Worm (Caenorhabditis elegans) whole organism, young adult: ENCODE results near the gene fbxb-18.
A peak's percentile ranks its signal among the peaks of the same experiment; 100 is the strongest.

Source experiments
- B0261.1 ChIP-seq: sonication (generic microtip); optimal IDR thresholded peaks from 2 replicates; lab custom pipeline; 2016; ENCODE audit warnings: mild to moderate bottlenecking, missing genetic modification characterization, moderate library complexity, missing compliant biosample characterization
- C06A6.2 ChIP-seq: fragments of 200-800 bp; sonication (Bioruptor generic); conservative IDR thresholded peaks from 2 replicates; pipeline ENCODE4 v1.3.6; 2022; ENCODE audit warnings: missing genetic modification characterization, missing compliant biosample characterization
- D2030.7 ChIP-seq: fragments of 200-800 bp; sonication (Bioruptor generic); IDR thresholded peaks from 2 replicates; pipeline ENCODE4 v1.3.6; 2022; ENCODE audit warnings: missing genetic modification reagents, missing genetic modification characterization, missing compliant biosample characterization
- F23B12.7 ChIP-seq: sonication (generic microtip); optimal IDR thresholded peaks from 2 replicates; lab custom pipeline; 2017; ENCODE audit warnings: missing genetic modification characterization, mild to moderate bottlenecking, missing compliant biosample characterization, antibody characterized with exemption, moderate library complexity; ENCODE audit not compliant: insufficient read depth
- F33H1.4 ChIP-seq: fragments of 200-800 bp; sonication (Bioruptor generic); IDR thresholded peaks from 2 replicates; pipeline ENCODE4 v1.3.6; 2022; ENCODE audit warnings: missing genetic modification reagents, missing genetic modification characterization, missing compliant biosample characterization
- F39B2.1 ChIP-seq: fragments of 200-800 bp; sonication (Bioruptor generic); IDR thresholded peaks from 2 replicates; pipeline ENCODE4 v1.3.6; 2022; ENCODE audit warnings: missing genetic modification reagents, missing genetic modification characterization, missing compliant biosample characterization
- F57A8.1 ChIP-seq: fragments of 200-800 bp; sonication (Bioruptor generic); optimal IDR thresholded peaks from 2 replicates; lab custom pipeline; 2018; ENCODE audit warnings: mild to moderate bottlenecking, missing genetic modification characterization, moderate library complexity, missing compliant biosample characterization
- K11D2.4 ChIP-seq: fragments of 200-800 bp; sonication (Bioruptor generic); IDR thresholded peaks from 2 replicates; pipeline ENCODE4 v1.3.6; 2022; ENCODE audit warnings: missing genetic modification reagents, missing genetic modification characterization, missing compliant biosample characterization
- T26A5.8 ChIP-seq: sonication (generic microtip); optimal IDR thresholded peaks from 2 replicates; lab custom pipeline; 2016; ENCODE audit warnings: missing genetic modification characterization, missing compliant biosample characterization
- Y53F4B.3 ChIP-seq: fragments of 200-800 bp; sonication (Bioruptor generic); IDR thresholded peaks from 2 replicates; pipeline ENCODE4 v1.3.6; 2022; ENCODE audit warnings: missing genetic modification reagents, missing genetic modification characterization, missing compliant biosample characterization
- Y95B8A.8 ChIP-seq: fragments of 200-800 bp; sonication (Bioruptor generic); IDR thresholded peaks from 2 replicates; pipeline ENCODE4 v1.3.6; 2022; ENCODE audit warnings: missing genetic modification reagents, missing genetic modification characterization, missing compliant biosample characterization
- akir-1 ChIP-seq: fragments of 200-800 bp; sonication (Bioruptor generic); optimal IDR thresholded peaks from 2 replicates; lab custom pipeline; 2018; ENCODE audit warnings: mild to moderate bottlenecking, missing genetic modification characterization, moderate library complexity, missing compliant biosample characterization
- ama-1 ChIP-seq, 3 experiments: fragments of 150-350 bp in 1 of 3; sonication (generic microtip) in 2 of 3; optimal IDR thresholded peaks; 2 replicates each; lab custom pipeline; 2014 to 2018; ENCODE audit warnings: missing biosample characterization in 2 of 3, missing genetic modification characterization in 2 of 3, missing genetic modification reagents in 2 of 3
- attf-5 ChIP-seq: fragments of 200-800 bp; sonication (Bioruptor generic); optimal IDR thresholded peaks from 2 replicates; lab custom pipeline; 2018; ENCODE audit warnings: mild to moderate bottlenecking, missing genetic modification characterization, missing compliant biosample characterization
- ceh-40 ChIP-seq: fragments of 200-800 bp; sonication (Bioruptor generic); IDR thresholded peaks from 2 replicates; pipeline ENCODE4 v1.3.6; 2022; ENCODE audit warnings: missing genetic modification characterization, missing compliant biosample characterization
- dox-1 ChIP-seq: fragments of 200-800 bp; sonication (Bioruptor generic); IDR thresholded peaks from 2 replicates; pipeline ENCODE4 v1.3.6; 2022; ENCODE audit warnings: missing genetic modification reagents, missing genetic modification characterization, missing compliant biosample characterization
- dpff-1 ChIP-seq: sonication (generic microtip); optimal IDR thresholded peaks from 2 replicates; lab custom pipeline; 2017; ENCODE audit warnings: mild to moderate bottlenecking, missing genetic modification characterization, missing compliant biosample characterization
- dpl-1 ChIP-seq: fragments of 150-350 bp; optimal IDR thresholded peaks from 2 replicates; lab custom pipeline; 2014; ENCODE audit warnings: missing biosample characterization, missing genetic modification reagents, missing genetic modification characterization
- fkh-3 ChIP-seq: sonication (generic microtip); optimal IDR thresholded peaks from 2 replicates; lab custom pipeline; 2016; ENCODE audit warnings: mild to moderate bottlenecking, missing genetic modification characterization, missing compliant biosample characterization
- hlh-26 ChIP-seq: fragments of 200-800 bp; sonication (Bioruptor generic); conservative IDR thresholded peaks from 2 replicates; pipeline ENCODE4 v1.3.6; 2022; ENCODE audit warnings: missing genetic modification reagents, missing genetic modification characterization, missing compliant biosample characterization
- hmg-1.2 ChIP-seq: fragments of 200-800 bp; sonication (Bioruptor generic); IDR thresholded peaks from 2 replicates; pipeline ENCODE4 v1.3.6; 2022; ENCODE audit warnings: missing genetic modification reagents, missing genetic modification characterization, missing compliant biosample characterization
- let-526 ChIP-seq: fragments of 200-800 bp; sonication (Bioruptor generic); IDR thresholded peaks from 2 replicates; pipeline ENCODE4 v1.3.6; 2022; ENCODE audit warnings: missing genetic modification reagents, missing genetic modification characterization, missing compliant biosample characterization
- lin-54 ChIP-seq: fragments of 200-800 bp; sonication (Bioruptor generic); optimal IDR thresholded peaks from 2 replicates; lab custom pipeline; 2018; ENCODE audit warnings: mild to moderate bottlenecking, missing genetic modification characterization, missing compliant biosample characterization
- nfyb-1 ChIP-seq: fragments of 200-800 bp; sonication (Bioruptor generic); IDR thresholded peaks from 2 replicates; pipeline ENCODE4 v1.3.6; 2022; ENCODE audit warnings: missing genetic modification reagents, missing genetic modification characterization, missing compliant biosample characterization
- nhr-120 ChIP-seq: fragments of 200-800 bp; sonication (Bioruptor generic); IDR thresholded peaks from 2 replicates; pipeline ENCODE4 v1.3.6; 2022; ENCODE audit warnings: missing genetic modification characterization, missing compliant biosample characterization
- nhr-27 ChIP-seq: fragments of 200-800 bp; sonication (Bioruptor generic); optimal IDR thresholded peaks from 2 replicates; lab custom pipeline; 2018; ENCODE audit warnings: mild to moderate bottlenecking, missing genetic modification characterization, moderate library complexity, missing compliant biosample characterization
- nhr-80 ChIP-seq: sonication (generic microtip); optimal IDR thresholded peaks from 2 replicates; lab custom pipeline; 2016; ENCODE audit warnings: missing genetic modification characterization, missing compliant biosample characterization
- pbrm-1 ChIP-seq: fragments of 200-800 bp; sonication (Bioruptor generic); IDR thresholded peaks from 2 replicates; pipeline ENCODE4 v1.3.6; 2022; ENCODE audit warnings: missing genetic modification reagents, missing genetic modification characterization, missing compliant biosample characterization
- repo-1 ChIP-seq: sonication (generic microtip); optimal IDR thresholded peaks from 2 replicates; lab custom pipeline; 2017; ENCODE audit warnings: mild to moderate bottlenecking, missing genetic modification characterization, missing compliant biosample characterization
- snpc-1.1 ChIP-seq: sonication (generic microtip); optimal IDR thresholded peaks from 2 replicates; lab custom pipeline; 2017; ENCODE audit warnings: missing genetic modification characterization, mild to moderate bottlenecking, missing compliant biosample characterization, antibody characterized with exemption, moderate library complexity, missing genotype, missing genetic modification reagents; ENCODE audit not compliant: insufficient read depth
- snpc-1.3 ChIP-seq: sonication (generic microtip); optimal IDR thresholded peaks from 2 replicates; lab custom pipeline; 2017; ENCODE audit warnings: missing genetic modification characterization, mild to moderate bottlenecking, missing compliant biosample characterization, antibody characterized with exemption, moderate library complexity, missing genotype, missing genetic modification reagents; ENCODE audit not compliant: insufficient read depth
- unc-130 ChIP-seq: sonication (generic microtip); optimal IDR thresholded peaks from 2 replicates; lab custom pipeline; 2016; ENCODE audit warnings: missing genetic modification reagents, missing genetic modification characterization, missing compliant biosample characterization
- zfh-2 ChIP-seq: fragments of 200-800 bp; sonication (Bioruptor generic); conservative IDR thresholded peaks from 2 replicates; pipeline ENCODE4 v1.3.6; 2022; ENCODE audit warnings: missing genetic modification reagents, missing genetic modification characterization, missing compliant biosample characterization

The fbxb-18 gene

ce11 chrII:1679081-1679480, 9.6 kb downstream of the fbxb-18 start, which contains the start of gene irld-36:
irld-36 (plus strand) TSS chrII:1679381.
- no peak for TF ChIP-seq hmg-1.2
- TF ChIP-seq F23B12.7 = no peak
- no peak for TF ChIP-seq D2030.7 (GFP tag; lab: Robert Waterston, UW)
- no peak for TF ChIP-seq F33H1.4 (GFP tag; lab: Robert Waterston, UW)
- TF ChIP-seq lin-54 = no peak
- TF ChIP-seq pbrm-1 = no peak
- TF ChIP-seq nfyb-1 (GFP tag; lab: Robert Waterston, UW) = no peak
- TF ChIP-seq T26A5.8 (tag; lab: Kevin White, UChicago) = no peak
- TF ChIP-seq dpff-1 (tag; lab: Kevin White, UChicago) = no peak
- TF ChIP-seq hlh-26 (GFP tag; lab: Robert Waterston, UW) = no peak
- TF ChIP-seq fkh-3 = no peak
- no peak for TF ChIP-seq K11D2.4 (GFP tag; lab: Robert Waterston, UW)
- no peak for TF ChIP-seq B0261.1 (tag; lab: Kevin White, UChicago)
- no peak for TF ChIP-seq unc-130 (GFP tag; lab: Kevin White, UChicago)
- TF ChIP-seq F39B2.1 = no peak
- no peak for TF ChIP-seq repo-1 (tag; lab: Kevin White, UChicago)
- TF ChIP-seq zfh-2 (GFP tag; lab: Robert Waterston, UW) = no peak
- TF ChIP-seq Y95B8A.8 = no peak

ce11 chrII:1676088-1676487, 12.6 kb downstream of the fbxb-18 start, which contains the start of gene fbxb-17:
fbxb-17 (plus strand) TSS chrII:1676388.
- no peak for TF ChIP-seq snpc-1.1 (tag; lab: Kevin White, UChicago)
- TF ChIP-seq, all 124 proteins: peak for 0

ce11 chrII:1672673-1673072, 16.0 kb downstream of the fbxb-18 start:
- TF ChIP-seq snpc-1.3 = no peak
- TF ChIP-seq zfh-2 (GFP tag; lab: Robert Waterston, UW) = peak; percentile 29; the same call in 1 of the 2 replicates

- TF ChIP-seq nhr-120 (GFP tag; lab: Robert Waterston, UW) (no peak), ceh-40 (GFP tag; lab: Robert Waterston, UW) (no peak), Y53F4B.3 (GFP tag; lab: Robert Waterston, UW) (no peak), dpl-1 (GFP tag; lab: Kevin White, UChicago) (no peak), zfh-2 (GFP tag; lab: Robert Waterston, UW) (0 out of 2 replicates have a peak, but pooled peaks have one; percentile 33), nhr-27 (tag; lab: Kevin White, UChicago) (no peak)
Measured at ce11 chrII:1670985-1671384, 17.7 kb downstream of the fbxb-18 start.

ce11 chrII:1670260-1670879, 18.3 kb downstream of the fbxb-18 start, which contains the start of gene nhx-6:
nhx-6 (plus strand) TSS chrII:1670829.
- TF ChIP-seq dox-1 = 0 out of 2 replicates have a peak, but pooled peaks have one; percentile 17
- TF ChIP-seq nhr-80 = peak; percentile 47
- no peak for TF ChIP-seq ama-1 (optimal IDR thresholded peaks at IDR 0.05; lab: Kevin White, UChicago)
- TF ChIP-seq ama-1 (GFP tag; optimal IDR thresholded peaks at IDR 0.05; lab: Kevin White, UChicago) = no peak
- no peak for TF ChIP-seq let-526 (GFP tag; lab: Robert Waterston, UW)

ce11 chrII:1668913-1669312, 19.8 kb downstream of the fbxb-18 start, which contains the start of gene srw-97:
srw-97 (minus strand) TSS chrII:1669013.
- TF ChIP-seq akir-1 (GFP tag; lab: Kevin White, UChicago) = no peak
- no peak for TF ChIP-seq F57A8.1 (GFP tag; lab: Kevin White, UChicago)
- TF ChIP-seq nfyb-1 (GFP tag; lab: Robert Waterston, UW) = no peak
- no peak for TF ChIP-seq attf-5 (GFP tag; lab: Kevin White, UChicago)
- TF ChIP-seq C06A6.2 (GFP tag; lab: Robert Waterston, UW) = no peak
